Fruit fly (Drosophila melanogaster): ENCODE measurements around the gene GstZ2.

Gene GstZ2

dm6 chr3R:9493627-9494626 lies 33.5 kb upstream of the GstZ2 start, which contains the start of gene CG16779 (continued):
- TF ChIP-seq CG1233 (GFP tag; optimal IDR thresholded peaks at IDR 0.05) (peak; percentile 21), CG18619 (GFP tag; optimal IDR thresholded peaks at IDR 0.05) (peak; percentile 19), bab2 (GFP tag; optimal IDR thresholded peaks at IDR 0.05) (peak; percentile 24), bcd (GFP tag; optimal IDR thresholded peaks at IDR 0.05) (peak; percentile 47), tgo (GFP tag; IDR thresholded peaks at IDR 0.05) (peak; percentile 30; the same call in 1 of the 3 replicates), CG15696 (tag; optimal IDR thresholded peaks at IDR 0.05) (peak; percentile 55), CG4820 (GFP tag; optimal IDR thresholded peaks at IDR 0.05) (peak; percentile 57), jing (GFP tag; optimal IDR thresholded peaks at IDR 0.05) (peak; percentile 3), CG17361 (GFP tag; IDR thresholded peaks at IDR 0.05) (peak; percentile 73), Fer3 (tag; optimal IDR thresholded peaks at IDR 0.05) (peak; percentile 31), Ptx1 (GFP tag; IDR thresholded peaks at IDR 0.05) (peak; percentile 60), fd64A (GFP tag; optimal IDR thresholded peaks at IDR 0.05) (no peak), Pdp1 (GFP tag; optimal IDR thresholded peaks at IDR 0.05) (peak in 1 of 2 experiments; percentile 44), slou (GFP tag; optimal IDR thresholded peaks at IDR 0.05) (no peak), CG5245 (GFP tag; optimal IDR thresholded peaks at IDR 0.05) (peak; percentile 36), CG6254 (GFP tag; optimal IDR thresholded peaks at IDR 0.05) (no peak), Sox102F (GFP tag; optimal IDR thresholded peaks at IDR 0.05) (peak; percentile 36), Hsf (GFP tag; optimal IDR thresholded peaks at IDR 0.05) (peak; percentile 29), aop (GFP tag; IDR thresholded peaks at IDR 0.05) (no peak), tio (GFP tag; optimal IDR thresholded peaks at IDR 0.05) (peak; percentile 50), CG3838 (GFP tag; optimal IDR thresholded peaks at IDR 0.05) (no peak), Scr (GFP tag; IDR thresholded peaks at IDR 0.05; ENCODE audit: partially characterized antibody) (0 out of 2 replicates have a peak, but pooled peaks have one; percentile 31), chn (GFP tag; optimal IDR thresholded peaks at IDR 0.05) (peak; percentile 6), phol (tag; optimal IDR thresholded peaks at IDR 0.05) (peak; percentile 61), tna (GFP tag; IDR thresholded peaks at IDR 0.05; ENCODE audit: partially characterized antibody) (no peak), CG13775 (GFP tag; optimal IDR thresholded peaks at IDR 0.05) (peak; percentile 38), CG9609 (GFP tag; optimal IDR thresholded peaks at IDR 0.05) (no peak), CG5953 (GFP tag; IDR thresholded peaks at IDR 0.05) (0 out of 2 replicates have a peak, but pooled peaks have one; percentile 14), CG17802 (tag; optimal IDR thresholded peaks at IDR 0.05) (no peak), dimm (GFP tag; IDR thresholded peaks at IDR 0.05) (no peak), crp (GFP tag; optimal IDR thresholded peaks at IDR 0.05) (no peak), CG10979 (tag; optimal IDR thresholded peaks at IDR 0.05) (peak; percentile 49), CG2199 (GFP tag; IDR thresholded peaks at IDR 0.05) (no peak), Myb (GFP tag; optimal IDR thresholded peaks at IDR 0.05) (no peak), abd-A (tag; optimal IDR thresholded peaks at IDR 0.05) (peak; percentile 44), CG34376 (GFP tag; optimal IDR thresholded peaks at IDR 0.05) (peak; percentile 60), row (GFP tag; IDR thresholded peaks at IDR 0.05) (peak; percentile 71), CG4404 (GFP tag; IDR thresholded peaks at IDR 0.05) (peak; percentile 36; the same call in 1 of the 2 replicates), CG17385 (GFP tag; optimal IDR thresholded peaks at IDR 0.05) (peak; percentile 33), CG6654 (GFP tag; optimal IDR thresholded peaks at IDR 0.05) (no peak), CG12155 (GFP tag; optimal IDR thresholded peaks at IDR 0.05) (peak; percentile 32), disco-r (GFP tag; optimal IDR thresholded peaks at IDR 0.05) (peak; percentile 16), CG18262 (tag; optimal IDR thresholded peaks at IDR 0.05) (peak; percentile 66), CG15601 (tag; optimal IDR thresholded peaks at IDR 0.05) (peak; percentile 5), CG7987 (GFP tag; optimal IDR thresholded peaks at IDR 0.05) (peak; percentile 96), tin (GFP tag; optimal IDR thresholded peaks at IDR 0.05) (peak; percentile 47), dpn (GFP tag; optimal IDR thresholded peaks at IDR 0.05) (peak; percentile 10 to 19)
